Worm (Caenorhabditis elegans) whole organism, mixed stage, embryonic: ENCODE results near the gene F13D2.1.
A peak's percentile ranks its signal among the peaks of the same experiment; 100 is the strongest.

Experiments used
- blmp-1 ChIP-seq: fragments of 150-350 bp; optimal IDR thresholded peaks from 2 replicates; lab custom pipeline; 2014; ENCODE audit warnings: missing biosample characterization, missing genetic modification characterization
- ceh-39 ChIP-seq: fragments of 150-350 bp; optimal IDR thresholded peaks from 2 replicates; lab custom pipeline; 2014; ENCODE audit warnings: missing biosample characterization, missing genetic modification characterization
- ceh-43 ChIP-seq: fragments of 200-800 bp; sonication (Bioruptor generic); optimal IDR thresholded peaks from 2 replicates; lab custom pipeline; 2018; ENCODE audit warnings: mild to moderate bottlenecking, missing genetic modification characterization, moderate library complexity, missing compliant biosample characterization
- ceh-83 ChIP-seq: fragments of 200-800 bp; sonication (Bioruptor generic); optimal IDR thresholded peaks from 2 replicates; lab custom pipeline; 2018; ENCODE audit warnings: mild to moderate bottlenecking, missing genetic modification characterization, missing compliant biosample characterization
- ces-1 ChIP-seq: fragments of 150-350 bp; optimal IDR thresholded peaks from 2 replicates; lab custom pipeline; 2014; ENCODE audit warnings: missing biosample characterization, missing genetic modification reagents, missing genetic modification characterization
- cnd-1 ChIP-seq: fragments of 200-800 bp; sonication (Bioruptor generic); optimal IDR thresholded peaks from 2 replicates; lab custom pipeline; 2018; ENCODE audit warnings: mild to moderate bottlenecking, missing genetic modification characterization, missing compliant biosample characterization
- drap-1 ChIP-seq: fragments of 200-800 bp; sonication (Bioruptor generic); optimal IDR thresholded peaks from 3 replicates; lab custom pipeline; 2018; ENCODE audit warnings: mild to moderate bottlenecking, missing genetic modification characterization, missing compliant biosample characterization
- elt-1 ChIP-seq: sonication (generic microtip); optimal IDR thresholded peaks from 2 replicates; lab custom pipeline; 2017; ENCODE audit warnings: missing genetic modification characterization, mild to moderate bottlenecking, missing compliant biosample characterization, antibody characterized with exemption, moderate library complexity, borderline replicate concordance; ENCODE audit not compliant: insufficient read depth
- elt-3 ChIP-seq: fragments of 150-350 bp; optimal IDR thresholded peaks from 2 replicates; lab custom pipeline; 2014; ENCODE audit warnings: missing biosample characterization, missing genetic modification characterization
- flh-1 ChIP-seq: fragments of 200-800 bp; sonication (Bioruptor generic); optimal IDR thresholded peaks from 2 replicates; lab custom pipeline; 2018; ENCODE audit warnings: mild to moderate bottlenecking, missing genetic modification characterization, moderate library complexity, missing compliant biosample characterization
- ham-2 ChIP-seq: fragments of 200-800 bp; sonication (Bioruptor generic); optimal IDR thresholded peaks from 2 replicates; lab custom pipeline; 2018; ENCODE audit warnings: mild to moderate bottlenecking, missing genetic modification characterization, missing compliant biosample characterization
- hlh-1 ChIP-seq: fragments of 150-350 bp; optimal IDR thresholded peaks from 2 replicates; lab custom pipeline; 2014; ENCODE audit warnings: missing biosample characterization, missing genetic modification reagents, missing genetic modification characterization
- lin-13 ChIP-seq: fragments of 150-350 bp; optimal IDR thresholded peaks from 2 replicates; lab custom pipeline; 2014; ENCODE audit warnings: missing biosample characterization, missing genetic modification characterization
- lin-32 ChIP-seq: fragments of 200-800 bp; sonication (Bioruptor generic); optimal IDR thresholded peaks from 2 replicates; lab custom pipeline; 2018; ENCODE audit warnings: mild to moderate bottlenecking, missing genetic modification characterization, missing compliant biosample characterization
- lsy-2 ChIP-seq: fragments of 150-350 bp; optimal IDR thresholded peaks from 2 replicates; lab custom pipeline; 2014; ENCODE audit warnings: missing biosample characterization, missing genetic modification characterization
- mab-5 ChIP-seq: fragments of 150-350 bp; optimal IDR thresholded peaks from 2 replicates; lab custom pipeline; 2014; ENCODE audit warnings: missing biosample characterization, missing genetic modification characterization
- mep-1 ChIP-seq: fragments of 150-350 bp; optimal IDR thresholded peaks from 2 replicates; lab custom pipeline; 2017; ENCODE audit warnings: missing biosample characterization, missing genetic modification reagents, missing genetic modification characterization, inconsistent platforms
- mls-2 ChIP-seq: sonication (generic microtip); optimal IDR thresholded peaks from 2 replicates; lab custom pipeline; 2016; ENCODE audit warnings: mild to moderate bottlenecking, missing genetic modification characterization, moderate library complexity, missing compliant biosample characterization
- nhr-12 ChIP-seq: fragments of 150-350 bp; optimal IDR thresholded peaks from 2 replicates; lab custom pipeline; 2014; ENCODE audit warnings: missing biosample characterization, missing genetic modification characterization
- nhr-2 ChIP-seq: fragments of 150-350 bp; optimal IDR thresholded peaks from 2 replicates; lab custom pipeline; 2014; ENCODE audit warnings: missing biosample characterization, missing genetic modification characterization
- nhr-28 ChIP-seq: fragments of 150-350 bp; optimal IDR thresholded peaks from 2 replicates; lab custom pipeline; 2014; ENCODE audit warnings: missing biosample characterization, missing genetic modification characterization
- nhr-76 ChIP-seq: sonication (generic microtip); optimal IDR thresholded peaks from 2 replicates; lab custom pipeline; 2017; ENCODE audit warnings: missing biosample characterization, missing genetic modification characterization
- pha-4 ChIP-seq: fragments of 150-350 bp; optimal IDR thresholded peaks from 2 replicates; lab custom pipeline; 2018; ENCODE audit warnings: missing biosample characterization, missing genetic modification reagents, missing genetic modification characterization
- sem-2 ChIP-seq: fragments of 200-800 bp; sonication (Bioruptor generic); optimal IDR thresholded peaks from 2 replicates; lab custom pipeline; 2018; ENCODE audit warnings: mild to moderate bottlenecking, missing genetic modification characterization, missing compliant biosample characterization
- snpc-4 ChIP-seq: fragments of 150-350 bp; optimal IDR thresholded peaks from 2 replicates; lab custom pipeline; 2014; ENCODE audit warnings: missing biosample characterization, missing genetic modification characterization
- sptf-1 ChIP-seq: sonication (generic microtip); optimal IDR thresholded peaks from 2 replicates; lab custom pipeline; 2017; ENCODE audit warnings: mild to moderate bottlenecking, missing genetic modification characterization, moderate library complexity, missing compliant biosample characterization
- unc-120 ChIP-seq: sonication (generic microtip); optimal IDR thresholded peaks from 2 replicates; lab custom pipeline; 2017; ENCODE audit warnings: missing genetic modification characterization, missing compliant biosample characterization; ENCODE audit not compliant: poor library complexity, severe bottlenecking
- unc-39 ChIP-seq: fragments of 150-350 bp; optimal IDR thresholded peaks from 2 replicates; lab custom pipeline; 2014; ENCODE audit warnings: missing biosample characterization, missing genetic modification characterization
- unc-62 ChIP-seq: fragments of 150-350 bp; optimal IDR thresholded peaks from 2 replicates; lab custom pipeline; 2014; ENCODE audit warnings: missing biosample characterization, missing genetic modification reagents, missing genetic modification characterization
- zip-8 ChIP-seq: fragments of 150-350 bp; optimal IDR thresholded peaks from 2 replicates; lab custom pipeline; 2014; ENCODE audit warnings: missing biosample characterization, missing genetic modification characterization
- ztf-11 ChIP-seq: fragments of 150-350 bp; optimal IDR thresholded peaks from 2 replicates; lab custom pipeline; 2014; ENCODE audit warnings: missing biosample characterization, missing genetic modification characterization

Gene F13D2.1

DNA sequence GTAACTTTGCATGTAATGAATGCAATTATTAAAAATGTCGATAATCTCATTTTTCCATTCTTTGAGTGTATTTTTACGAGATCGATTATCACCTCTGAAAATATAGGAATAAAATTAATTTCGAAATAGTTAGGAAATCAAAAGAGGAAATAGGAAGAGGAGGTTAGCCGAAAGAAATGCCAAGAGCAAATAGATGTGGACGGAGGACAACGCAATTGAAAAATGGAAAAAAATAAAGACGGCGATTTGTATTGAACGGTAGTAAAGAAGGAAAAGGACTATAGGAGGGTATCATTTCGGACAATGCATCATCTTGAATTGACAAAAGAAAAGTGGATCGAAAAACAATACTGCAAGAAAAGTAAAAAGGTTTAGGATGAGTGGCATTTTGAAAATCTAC lies at the start of gene F13D2.1:
Gene F13D2.1 (minus strand): TSS at position 101 of the 400 bp plus-strand sequence.
- no peak for TF ChIP-seq ztf-11 (tag; lab: Kevin White, UChicago)
- TF ChIP-seq sptf-1 (tag; lab: Kevin White, UChicago): no peak
- no peak for TF ChIP-seq blmp-1 (tag; lab: Kevin White, UChicago)
- TF ChIP-seq unc-62 (GFP tag; lab: Kevin White, UChicago): no peak
- TF ChIP-seq unc-39 (tag; lab: Kevin White, UChicago): no peak
- TF ChIP-seq, all 35 proteins: peak for 0

DNA sequence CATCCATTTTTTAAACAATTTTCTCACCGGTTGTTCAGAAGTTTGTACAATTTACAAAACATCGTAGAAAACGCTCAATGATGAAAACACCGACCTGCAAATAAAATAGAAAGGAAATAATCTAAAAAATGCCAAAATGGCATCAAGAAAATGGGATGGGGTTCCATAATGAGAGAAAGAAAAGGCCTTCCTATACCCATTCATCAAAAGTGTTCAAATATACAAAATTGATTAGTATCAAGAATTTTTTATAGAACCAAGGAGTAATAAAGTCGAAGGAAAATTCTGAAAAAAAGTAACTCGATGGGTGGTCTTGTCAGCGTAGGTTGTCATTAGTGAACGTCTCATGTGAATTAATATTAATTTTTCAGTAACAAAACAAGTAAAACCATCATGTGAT lies 37.2 kb upstream of the F13D2.1 start, which contains the start of gene C34F6.12:
Gene C34F6.12 (minus strand): TSS at position 101 of the 400 bp plus-strand sequence.
- TF ChIP-seq ceh-43 (GFP tag; lab: Kevin White, UChicago): no peak
- TF ChIP-seq nhr-28 (tag; lab: Kevin White, UChicago): no peak
- TF ChIP-seq unc-62 (GFP tag; lab: Kevin White, UChicago): no peak
- no peak for TF ChIP-seq mab-5 (tag; lab: Kevin White, UChicago)
- no peak for TF ChIP-seq mls-2

DNA sequence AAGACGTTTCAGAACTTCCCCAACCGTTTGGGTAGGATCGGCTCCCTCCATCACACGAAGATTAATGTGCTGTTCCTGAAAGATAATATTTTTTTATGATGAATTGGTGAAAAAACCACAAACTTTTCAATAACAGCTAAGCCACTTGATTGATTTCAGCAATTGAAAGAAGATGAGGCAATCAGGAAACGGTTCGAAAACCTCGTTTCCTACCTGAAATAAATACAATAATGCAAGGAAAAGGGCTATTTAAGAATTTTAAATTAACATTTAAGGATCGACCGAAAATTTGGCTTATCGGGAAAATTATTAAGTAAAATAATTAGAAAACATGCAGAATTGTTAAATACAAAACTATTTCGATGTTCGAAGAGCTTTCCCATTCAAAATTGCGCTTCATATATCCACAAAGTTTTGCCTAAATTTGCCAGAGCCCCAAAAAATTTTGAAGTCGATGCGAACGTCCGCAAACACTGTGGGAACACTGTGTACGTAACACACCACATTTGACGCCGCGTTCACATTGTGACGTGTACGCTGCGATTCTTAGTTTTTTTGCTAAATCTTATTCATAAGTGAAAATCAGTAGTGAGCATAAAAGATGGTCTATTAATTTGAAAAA lies 33.3 kb upstream of the F13D2.1 start, which contains the start of gene C34F6.9:
Gene C34F6.9 (minus strand): TSS at position 51 of the 622 bp plus-strand sequence.
- TF ChIP-seq ces-1 (GFP tag; lab: Kevin White, UChicago): no peak
- TF ChIP-seq ceh-83: no peak
- no peak for TF ChIP-seq ceh-39 (tag; lab: Kevin White, UChicago)
- TF ChIP-seq unc-39 (tag; lab: Kevin White, UChicago): no peak
- TF ChIP-seq nhr-12 (tag; lab: Kevin White, UChicago): no peak
- no peak for TF ChIP-seq elt-1 (tag; lab: Kevin White, UChicago)
- TF ChIP-seq mls-2: no peak
- no peak for TF ChIP-seq mep-1 (tag; lab: Kevin White, UChicago)
- TF ChIP-seq unc-120 (tag; lab: Kevin White, UChicago): no peak
- no peak for TF ChIP-seq sptf-1 (tag; lab: Kevin White, UChicago)
- TF ChIP-seq flh-1: no peak
- no peak for TF ChIP-seq sem-2 (GFP tag; lab: Kevin White, UChicago)
- TF ChIP-seq lin-13 (tag; lab: Kevin White, UChicago): no peak
- no peak for TF ChIP-seq cnd-1 (tag; lab: Kevin White, UChicago)

ce11 chrX:11215420-11216050 lies 26.1 kb upstream of the F13D2.1 start, which contains the start of the genes C34F6.7 and idh-2:
Gene C34F6.7, minus strand, starts transcription at chrX:11215470.
Gene idh-2, plus strand, starts transcription at chrX:11216000.
- no peak for TF ChIP-seq zip-8
- no peak for TF ChIP-seq elt-1 (tag; lab: Kevin White, UChicago)
- no peak for TF ChIP-seq nhr-76 (tag; lab: Kevin White, UChicago)
- no peak for TF ChIP-seq sem-2 (GFP tag; lab: Kevin White, UChicago)
- TF ChIP-seq mab-5 (tag; lab: Kevin White, UChicago): no peak
- TF ChIP-seq flh-1: no peak
- no peak for TF ChIP-seq ztf-11 (tag; lab: Kevin White, UChicago)
- TF ChIP-seq nhr-28 (tag; lab: Kevin White, UChicago): no peak
- TF ChIP-seq drap-1: no peak
- peak; percentile 10 for TF ChIP-seq hlh-1 (tag; lab: Kevin White, UChicago)
- no peak for TF ChIP-seq unc-39 (tag; lab: Kevin White, UChicago)
- TF ChIP-seq ham-2 (GFP tag; lab: Kevin White, UChicago): peak; percentile 70
- no peak for TF ChIP-seq lsy-2 (tag; lab: Kevin White, UChicago)
- TF ChIP-seq ceh-83: no peak
- no peak for TF ChIP-seq pha-4 (tag; lab: Kevin White, UChicago)
- no peak for TF ChIP-seq elt-3 (tag; lab: Kevin White, UChicago)
- TF ChIP-seq mep-1 (tag; lab: Kevin White, UChicago): peak; percentile 27
- peak; percentile 38 for TF ChIP-seq nhr-2 (tag; lab: Kevin White, UChicago)
- no peak for TF ChIP-seq nhr-12 (tag; lab: Kevin White, UChicago)
- TF ChIP-seq blmp-1 (tag; lab: Kevin White, UChicago): no peak
- no peak for TF ChIP-seq ceh-43 (GFP tag; lab: Kevin White, UChicago)

- TF ChIP-seq cnd-1 (tag; lab: Kevin White, UChicago) (peak; percentile 76), ces-1 (GFP tag; lab: Kevin White, UChicago) (peak; percentile 71), nhr-28 (tag; lab: Kevin White, UChicago) (no peak), ceh-43 (GFP tag; lab: Kevin White, UChicago) (peak; percentile 37), snpc-4 (tag; lab: Kevin White, UChicago) (no peak), lin-32 (GFP tag; lab: Kevin White, UChicago) (peak; percentile 44), nhr-2 (tag; lab: Kevin White, UChicago) (peak; percentile 82)
Observed at ce11 chrX:11211360-11211759, 21.9 kb upstream of the F13D2.1 start.
